Worm (Caenorhabditis elegans): ENCODE results near the gene K01A2.6.
"Not testable (repeated sequence)": the region's sequence is repeated elsewhere in the genome, so short reads cannot be mapped to it uniquely, and the experiment has no call there.

The K01A2.6 gene

ce11 chrII:300977-301772 lies 1.4 kb downstream of the K01A2.6 start, which contains the start of gene K01A2.5:
Gene K01A2.5, plus strand, starts transcription at chrII:301273.
- no peak for TF ChIP-seq unc-62 (GFP tag; optimal IDR thresholded peaks at IDR 0.05)

ce11 chrII:303927-304711 lies 4.3 kb downstream of the K01A2.6 start:
- no peak for TF ChIP-seq unc-62 (GFP tag; optimal IDR thresholded peaks at IDR 0.05)

- no peak for TF ChIP-seq unc-62 (GFP tag; optimal IDR thresholded peaks at IDR 0.05)
Measured at ce11 chrII:305645-306044, 5.9 kb downstream of the K01A2.6 start, which contains the start of gene col-69. Gene col-69, minus strand, starts transcription at chrII:305745.

- TF ChIP-seq unc-62 (GFP tag; optimal IDR thresholded peaks at IDR 0.05): no peak
Measured at ce11 chrII:307154-307553, 7.4 kb downstream of the K01A2.6 start, which contains the start of gene K01A2.4. Gene K01A2.4, plus strand, starts transcription at chrII:307454.

- TF ChIP-seq unc-62 (GFP tag; optimal IDR thresholded peaks at IDR 0.05): not testable (repeated sequence)
Measured at ce11 chrII:312110-312509, 12.3 kb downstream of the K01A2.6 start, which contains the start of gene mps-2. Gene mps-2, minus strand, starts transcription at chrII:312210.

- no peak for TF ChIP-seq unc-62 (GFP tag; optimal IDR thresholded peaks at IDR 0.05)
Measured at ce11 chrII:313540-313939, 13.8 kb downstream of the K01A2.6 start.

ce11 chrII:319459-319858 lies 19.7 kb downstream of the K01A2.6 start, which contains the start of gene far-7:
Gene far-7, plus strand, starts transcription at chrII:319789.
- TF ChIP-seq unc-62 (GFP tag; optimal IDR thresholded peaks at IDR 0.05): no peak

- TF ChIP-seq unc-62 (GFP tag; optimal IDR thresholded peaks at IDR 0.05): no peak
Measured at ce11 chrII:320783-321182, 21.0 kb downstream of the K01A2.6 start.

ce11 chrII:321183-321582 lies 21.4 kb downstream of the K01A2.6 start:
- TF ChIP-seq unc-62 (GFP tag; optimal IDR thresholded peaks at IDR 0.05): no peak

- TF ChIP-seq unc-62 (GFP tag; optimal IDR thresholded peaks at IDR 0.05): no peak
Measured at ce11 chrII:323048-323776, 23.4 kb downstream of the K01A2.6 start, which contains the start of gene K01A2.10. Gene K01A2.10, minus strand, starts transcription at chrII:323098.

- TF ChIP-seq unc-62 (GFP tag; optimal IDR thresholded peaks at IDR 0.05): no peak
Measured at ce11 chrII:325639-326350, 26.0 kb downstream of the K01A2.6 start, which contains the start of gene sgcb-1. Gene sgcb-1, plus strand, starts transcription at chrII:326300.

- no peak for TF ChIP-seq unc-62 (GFP tag; optimal IDR thresholded peaks at IDR 0.05)
Measured at ce11 chrII:332419-332818, 32.6 kb downstream of the K01A2.6 start, which contains the start of gene cbn-1. Gene cbn-1, minus strand, starts transcription at chrII:332519.

- no peak for TF ChIP-seq unc-62 (GFP tag; optimal IDR thresholded peaks at IDR 0.05)
Measured at ce11 chrII:333853-334449, 34.2 kb downstream of the K01A2.6 start.

- TF ChIP-seq unc-62 (GFP tag; optimal IDR thresholded peaks at IDR 0.05): no peak
Measured at ce11 chrII:334828-335227, 35.0 kb downstream of the K01A2.6 start.

Data from whole organism, dauer.